Fruit fly (Drosophila melanogaster) whole organism, larva: ENCODE data around the gene ftz.

Source experiments
- noc ChIP-seq: fragments of 200-800 bp; sonication (Bioruptor generic); optimal IDR thresholded peaks from 3 replicates; lab custom pipeline; 2019; ENCODE audit warnings: missing biosample characterization, mild to moderate bottlenecking, missing genetic modification characterization, moderate library complexity

The ftz gene

dm6 chr3R:6849866-6850265 lies 14.3 kb upstream of the ftz start, which contains the start of gene Scr:
Scr (minus strand) TSS chr3R:6849981.
- TF ChIP-seq noc (tag; lab: Kevin White, UChicago), result no peak

- TF ChIP-seq noc (tag; lab: Kevin White, UChicago), result no peak
Observed at dm6 chr3R:6853002-6853401, 11.1 kb upstream of the ftz start.

dm6 chr3R:6853672-6854071 lies 10.5 kb upstream of the ftz start:
- no peak for TF ChIP-seq noc (tag; lab: Kevin White, UChicago)

- TF ChIP-seq noc (tag; lab: Kevin White, UChicago), result no peak
Observed at dm6 chr3R:6854296-6854695, 9.8 kb upstream of the ftz start.

dm6 chr3R:6857425-6857824 lies 6.7 kb upstream of the ftz start:
- no peak for TF ChIP-seq noc (tag; lab: Kevin White, UChicago)

- TF ChIP-seq noc (tag; lab: Kevin White, UChicago), result no peak
Observed at dm6 chr3R:6858997-6859396, 5.1 kb upstream of the ftz start.

dm6 chr3R:6860042-6860441 lies 4.1 kb upstream of the ftz start:
- TF ChIP-seq noc (tag; lab: Kevin White, UChicago), result no peak

- TF ChIP-seq noc (tag; lab: Kevin White, UChicago), result no peak
Observed at dm6 chr3R:6862577-6862976, 1.5 kb upstream of the ftz start.

- no peak for TF ChIP-seq noc (tag; lab: Kevin White, UChicago)
Observed at dm6 chr3R:6868212-6868611, 4.1 kb downstream of the ftz start.

dm6 chr3R:6869297-6869696 lies 5.2 kb downstream of the ftz start:
- TF ChIP-seq noc (tag; lab: Kevin White, UChicago), result no peak

dm6 chr3R:6870836-6871235 lies 6.7 kb downstream of the ftz start:
- no peak for TF ChIP-seq noc (tag; lab: Kevin White, UChicago)

- TF ChIP-seq noc (tag; lab: Kevin White, UChicago), result no peak
Observed at dm6 chr3R:6881264-6882014, 17.3 kb downstream of the ftz start.

- no peak for TF ChIP-seq noc (tag; lab: Kevin White, UChicago)
Observed at dm6 chr3R:6885182-6885789, 21.2 kb downstream of the ftz start.

dm6 chr3R:6888795-6889194 lies 24.7 kb downstream of the ftz start:
- TF ChIP-seq noc (tag; lab: Kevin White, UChicago), result no peak

dm6 chr3R:6893137-6893578 lies 29.0 kb downstream of the ftz start:
- TF ChIP-seq noc (tag; lab: Kevin White, UChicago), result no peak

dm6 chr3R:6898922-6899321 lies 34.8 kb downstream of the ftz start:
- TF ChIP-seq noc (tag; lab: Kevin White, UChicago), result no peak

dm6 chr3R:6903289-6903791 lies 39.2 kb downstream of the ftz start:
- TF ChIP-seq noc (tag; lab: Kevin White, UChicago), result peak; percentile 28
